Worm (Caenorhabditis elegans) whole organism, L4 larva: Measurements from ENCODE around the gene srbc-29.

Source experiments
- D1046.2 ChIP-seq: fragments of 200-800 bp; sonication (Bioruptor generic); IDR thresholded peaks from 2 replicates; pipeline ENCODE4 v1.3.6; 2022; ENCODE audit warnings: missing genetic modification characterization, missing compliant biosample characterization
- T26A8.4 ChIP-seq: fragments of 200-800 bp; sonication (Bioruptor generic); IDR thresholded peaks from 2 replicates; pipeline ENCODE4 v1.3.6; 2022; ENCODE audit warnings: missing genetic modification characterization, missing compliant biosample characterization
- ZK546.5 ChIP-seq, 2 experiments: sonication (generic microtip); optimal IDR thresholded peaks; 2 replicates each; lab custom pipeline; 2017; ENCODE audit warnings: missing biosample characterization in 2 of 2, missing genetic modification characterization in 2 of 2
- aha-1 ChIP-seq: fragments of 150-350 bp; peaks from one replicate; lab custom pipeline; 2014; ENCODE audit warnings: missing biosample characterization, missing genetic modification characterization
- aly-2 ChIP-seq: sonication (generic microtip); optimal IDR thresholded peaks from 2 replicates; lab custom pipeline; 2018; ENCODE audit warnings: missing biosample characterization, missing genetic modification characterization
- arid-1 ChIP-seq: fragments of 200-800 bp; sonication (Bioruptor generic); conservative IDR thresholded peaks from 2 replicates; pipeline ENCODE4 v1.3.6; 2022; ENCODE audit warnings: missing genetic modification reagents, missing genetic modification characterization, missing compliant biosample characterization
- ceh-20 ChIP-seq: fragments of 200-800 bp; sonication (Bioruptor generic); IDR thresholded peaks from 2 replicates; pipeline ENCODE4 v1.3.6; 2022; ENCODE audit warnings: missing genetic modification reagents, missing genetic modification characterization, missing compliant biosample characterization
- ceh-32 ChIP-seq: sonication (generic microtip); optimal IDR thresholded peaks from 2 replicates; lab custom pipeline; 2016; ENCODE audit warnings: mild to moderate bottlenecking, missing genetic modification characterization, missing compliant biosample characterization; ENCODE audit not compliant: poor library complexity
- ces-1 ChIP-seq: fragments of 150-350 bp; sonication (generic microtip); optimal IDR thresholded peaks from 4 replicates; lab custom pipeline; 2014; ENCODE audit warnings: missing biosample characterization, missing genetic modification reagents, missing genetic modification characterization
- cey-2 ChIP-seq: sonication (generic microtip); optimal IDR thresholded peaks from 3 replicates; lab custom pipeline; 2017; ENCODE audit warnings: missing genetic modification characterization, mild to moderate bottlenecking, missing compliant biosample characterization, antibody characterized with exemption, borderline replicate concordance; ENCODE audit not compliant: insufficient read depth
- daf-12 ChIP-seq: fragments of 150-350 bp; optimal IDR thresholded peaks from 2 replicates; lab custom pipeline; 2014; ENCODE audit warnings: missing biosample characterization, missing genetic modification reagents, missing genetic modification characterization
- daf-16 ChIP-seq, 3 experiments: sonication (generic microtip); optimal IDR thresholded peaks; 2 replicates each; lab custom pipeline; 2016 to 2017; ENCODE audit warnings: missing genetic modification characterization in 3 of 3, missing genetic modification reagents in 3 of 3, mild to moderate bottlenecking in 2 of 3, missing compliant biosample characterization in 2 of 3, missing biosample characterization in 1 of 3, moderate library complexity in 1 of 3
- dmd-9 ChIP-seq: fragments of 200-800 bp; sonication (Bioruptor generic); IDR thresholded peaks from 2 replicates; pipeline ENCODE4 v1.3.6; 2022; ENCODE audit warnings: missing genetic modification reagents, missing genetic modification characterization, missing compliant biosample characterization
- dpl-1 ChIP-seq: fragments of 150-350 bp; optimal IDR thresholded peaks from 2 replicates; lab custom pipeline; 2014; ENCODE audit warnings: missing biosample characterization, missing genetic modification reagents, missing genetic modification characterization
- duxl-1 ChIP-seq: sonication (generic microtip); optimal IDR thresholded peaks from 2 replicates; lab custom pipeline; 2016; ENCODE audit warnings: mild to moderate bottlenecking, missing genetic modification characterization, moderate library complexity, missing compliant biosample characterization; ENCODE audit not compliant: poor library complexity
- dve-1 ChIP-seq: sonication (generic microtip); optimal IDR thresholded peaks from 2 replicates; lab custom pipeline; 2017; ENCODE audit warnings: antibody characterized with exemption, mild to moderate bottlenecking, missing genetic modification characterization, missing compliant biosample characterization; ENCODE audit not compliant: insufficient read depth
- gei-8 ChIP-seq: fragments of 200-800 bp; sonication (Bioruptor generic); optimal IDR thresholded peaks from 2 replicates; lab custom pipeline; 2018; ENCODE audit warnings: mild to moderate bottlenecking, missing genetic modification characterization, missing compliant biosample characterization
- hif-1 ChIP-seq, 2 experiments: sonication (generic microtip); optimal IDR thresholded peaks; 2 replicates each; lab custom pipeline; 2016 to 2017; ENCODE audit warnings: missing compliant biosample characterization in 2 of 2, missing genetic modification characterization in 2 of 2, missing genetic modification reagents in 2 of 2, missing genotype in 2 of 2, mild to moderate bottlenecking in 1 of 2
- jun-1 ChIP-seq: fragments of 150-350 bp; optimal IDR thresholded peaks from 2 replicates; lab custom pipeline; 2014; ENCODE audit warnings: missing biosample characterization, missing genetic modification reagents, missing genetic modification characterization
- lin-1 ChIP-seq: fragments of 200-800 bp; sonication (Bioruptor generic); IDR thresholded peaks from 2 replicates; pipeline ENCODE4 v1.3.6; 2022; ENCODE audit warnings: missing genetic modification reagents, missing genetic modification characterization, missing compliant biosample characterization
- madf-5 ChIP-seq, 2 experiments: fragments of 200-800 bp; sonication (Bioruptor generic); IDR thresholded peaks; 2 replicates each; pipeline ENCODE4 v1.3.6; 2022; ENCODE audit warnings: missing compliant biosample characterization in 2 of 2, missing genetic modification characterization in 2 of 2
- madf-9 ChIP-seq: fragments of 200-800 bp; sonication (Bioruptor generic); conservative IDR thresholded peaks from 2 replicates; pipeline ENCODE4 v1.3.6; 2022; ENCODE audit warnings: missing genetic modification reagents, missing genetic modification characterization, missing compliant biosample characterization
- mdl-1 ChIP-seq, 2 experiments: fragments of 150-350 bp in 1 of 2; sonication (generic microtip) in 1 of 2; optimal IDR thresholded peaks; 2 replicates each; lab custom pipeline; 2014 to 2017; ENCODE audit warnings: missing biosample characterization in 2 of 2, missing genetic modification characterization in 2 of 2
- mes-2 ChIP-seq: sonication (generic microtip); optimal IDR thresholded peaks from 2 replicates; lab custom pipeline; 2016; ENCODE audit warnings: missing genotype, mild to moderate bottlenecking, missing genetic modification characterization, missing compliant biosample characterization; ENCODE audit not compliant: poor library complexity, severe bottlenecking
- nhr-102 ChIP-seq: sonication (generic microtip); optimal IDR thresholded peaks from 2 replicates; lab custom pipeline; 2016; ENCODE audit warnings: mild to moderate bottlenecking, missing genetic modification characterization, moderate library complexity, missing compliant biosample characterization
- nhr-11 ChIP-seq: fragments of 150-350 bp; optimal IDR thresholded peaks from 2 replicates; lab custom pipeline; 2014; ENCODE audit warnings: missing biosample characterization, missing genetic modification characterization
- nhr-41 ChIP-seq: fragments of 200-800 bp; sonication (Bioruptor generic); IDR thresholded peaks from 2 replicates; pipeline ENCODE4 v1.3.6; 2022; ENCODE audit warnings: missing genetic modification reagents, missing genetic modification characterization, missing compliant biosample characterization
- nhr-6 ChIP-seq: fragments of 150-350 bp; optimal IDR thresholded peaks from 2 replicates; lab custom pipeline; 2014; ENCODE audit warnings: missing biosample characterization, missing genetic modification characterization
- nhr-76 ChIP-seq: fragments of 150-350 bp; optimal IDR thresholded peaks from 2 replicates; lab custom pipeline; 2014; ENCODE audit warnings: missing biosample characterization, missing genetic modification characterization
- snpc-1.2 ChIP-seq: fragments of 200-800 bp; sonication (Bioruptor generic); IDR thresholded peaks from 2 replicates; pipeline ENCODE4 v1.3.6; 2022; ENCODE audit warnings: missing genetic modification reagents, missing genetic modification characterization, missing compliant biosample characterization
- snpc-4 ChIP-seq: fragments of 150-350 bp; optimal IDR thresholded peaks from 2 replicates; lab custom pipeline; 2014; ENCODE audit warnings: missing biosample characterization, missing genetic modification characterization
- spr-3 ChIP-seq: fragments of 200-800 bp; sonication (Bioruptor generic); optimal IDR thresholded peaks from 2 replicates; lab custom pipeline; 2018; ENCODE audit warnings: mild to moderate bottlenecking, missing genetic modification characterization, missing compliant biosample characterization
- unc-62 ChIP-seq, 3 experiments: fragments of 150-350 bp in 1 of 3; sonication (generic microtip); optimal IDR thresholded peaks in 2 of 3; peaks in 1 of 3; 1 replicate in 1 of 3; 2 replicates in 2 of 3; lab custom pipeline; 2014 to 2017; ENCODE audit warnings: missing biosample characterization in 3 of 3, missing genetic modification characterization in 3 of 3, missing genetic modification reagents in 3 of 3, missing genotype in 1 of 3
- vab-7 ChIP-seq: fragments of 200-800 bp; sonication (Bioruptor generic); IDR thresholded peaks from 2 replicates; pipeline ENCODE4 v1.3.6; 2022; ENCODE audit warnings: missing genetic modification reagents, missing genetic modification characterization, missing compliant biosample characterization
- zip-11 ChIP-seq: fragments of 200-800 bp; sonication (Bioruptor generic); IDR thresholded peaks from 2 replicates; pipeline ENCODE4 v1.3.6; 2022; ENCODE audit warnings: missing genetic modification characterization, missing compliant biosample characterization
- zip-2 ChIP-seq: fragments of 150-350 bp; optimal IDR thresholded peaks from 2 replicates; lab custom pipeline; 2014; ENCODE audit warnings: missing biosample characterization, missing genetic modification characterization
- ztf-11 ChIP-seq: fragments of 150-350 bp; optimal IDR thresholded peaks from 2 replicates; lab custom pipeline; 2014; ENCODE audit warnings: missing biosample characterization, missing genetic modification characterization

The srbc-29 gene

DNA sequence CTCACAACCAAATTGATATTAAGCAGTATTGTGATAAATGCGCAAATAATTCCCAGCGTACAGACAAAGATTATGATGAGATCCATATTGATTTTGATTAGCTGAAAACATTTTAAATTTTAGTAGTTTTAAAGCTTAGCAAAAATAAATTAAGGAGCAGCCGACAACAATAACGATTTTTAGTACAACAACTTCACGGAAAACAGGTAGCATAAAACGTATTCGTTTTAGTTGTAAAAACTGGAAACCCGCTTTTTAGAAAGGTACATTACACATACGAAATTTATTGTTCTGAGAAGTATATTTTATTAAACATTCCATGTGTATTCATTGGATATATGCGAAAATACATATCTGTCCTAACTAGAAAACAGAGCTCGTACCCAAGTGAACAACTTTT, 19.8 kb upstream of the srbc-29 start, which contains the start of gene srbc-36:
TSS of gene srbc-36 (minus strand) at position 101 of the 400 bp plus-strand sequence.
- peak in 1 of 2 experiments; percentile 44 for TF ChIP-seq unc-62 (GFP tag; optimal IDR thresholded peaks at IDR 0.05 in 1 of 2; lab: Kevin White, UChicago)
- no peak for TF ChIP-seq unc-62 (tag; optimal IDR thresholded peaks at IDR 0.05; lab: Kevin White, UChicago)
- no peak for TF ChIP-seq cey-2

DNA sequence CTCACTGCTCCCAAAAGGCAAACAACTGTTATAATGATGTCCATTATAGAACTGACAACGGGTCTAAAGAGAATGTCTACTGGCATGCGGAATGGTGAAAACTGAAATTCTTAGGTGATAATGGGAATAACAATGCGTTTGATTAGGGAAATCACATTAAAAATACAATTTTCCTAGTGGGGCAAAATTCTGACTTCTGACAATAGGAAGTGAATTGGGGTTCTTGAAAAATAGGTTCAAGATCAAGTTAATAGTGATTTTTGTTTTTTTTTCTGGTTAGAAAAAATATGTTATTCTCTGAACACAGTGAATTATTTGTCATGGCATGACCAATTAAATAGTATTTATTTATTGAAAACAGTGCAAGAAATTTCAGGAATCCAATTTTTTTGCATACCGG, 16.2 kb upstream of the srbc-29 start, which contains the start of gene srbc-32:
TSS of gene srbc-32 (minus strand) at position 101 of the 400 bp plus-strand sequence.
- no peak for TF ChIP-seq madf-9 (GFP tag; lab: Robert Waterston, UW)
- no peak for TF ChIP-seq D1046.2
- TF ChIP-seq daf-12: no peak

DNA sequence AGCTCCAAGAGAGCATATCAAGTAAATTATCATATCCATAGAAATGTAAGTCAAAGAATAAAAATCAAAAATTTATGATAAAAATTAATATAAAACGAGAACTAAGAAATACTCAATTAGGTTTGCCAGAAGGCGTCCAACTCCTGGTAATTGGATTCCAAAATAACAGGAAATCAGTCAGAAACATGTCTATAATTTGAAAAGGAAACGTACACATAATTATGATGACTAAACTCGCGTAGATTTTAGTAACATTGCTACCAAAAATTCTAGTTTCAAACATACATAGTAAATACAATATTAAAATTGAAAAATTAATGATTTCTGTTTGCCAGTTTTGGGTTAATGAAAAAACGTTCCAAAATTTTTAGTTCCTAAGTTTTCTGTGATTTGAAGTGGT, 14.0 kb upstream of the srbc-29 start, which contains the start of gene srbc-33:
TSS of gene srbc-33 (minus strand) at position 101 of the 400 bp plus-strand sequence.
- TF ChIP-seq aha-1 (tag; lab: Kevin White, UChicago) (peak; percentile 3), ztf-11 (no peak)
- TF ChIP-seq, all 104 proteins: peak for 1

DNA sequence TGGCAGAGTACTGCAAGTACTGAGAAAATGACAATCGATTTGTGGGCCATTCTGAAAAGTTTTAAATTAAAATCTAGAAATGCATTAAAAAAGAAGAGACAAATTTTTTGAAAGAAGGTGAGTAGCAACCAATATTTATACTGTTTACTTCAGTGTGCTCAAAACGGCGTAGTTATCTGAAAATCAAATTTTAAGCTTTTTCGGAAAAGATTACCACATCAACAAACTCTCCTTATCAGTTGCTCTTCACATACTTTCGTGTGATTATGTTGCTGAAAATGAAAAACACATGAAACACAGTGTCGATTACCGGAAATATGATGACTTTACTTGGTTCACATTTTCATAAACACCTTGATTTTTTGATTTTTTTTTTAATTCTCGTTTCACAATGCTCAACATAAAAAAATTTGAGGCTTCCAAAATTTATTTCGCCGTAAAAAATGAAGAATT, 11.9 kb upstream of the srbc-29 start, which contains the start of gene lys-7:
TSS of gene lys-7 (minus strand) at position 51 of the 453 bp plus-strand sequence.
- TF ChIP-seq nhr-11 (tag; lab: Kevin White, UChicago): no peak
- TF ChIP-seq duxl-1: no peak
- TF ChIP-seq daf-16 (GFP tag; optimal IDR thresholded peaks at IDR 0.05; lab: Kevin White, UChicago): no peak
- peak; percentile 96 for TF ChIP-seq daf-16 (tag; optimal IDR thresholded peaks at IDR 0.05; lab: Kevin White, UChicago)
- TF ChIP-seq ceh-20 (GFP tag; lab: Robert Waterston, UW): no peak
- TF ChIP-seq mdl-1 (tag; optimal IDR thresholded peaks at IDR 0.05; lab: Kevin White, UChicago): no peak
- TF ChIP-seq hif-1 (tag; optimal IDR thresholded peaks at IDR 0.05; lab: Kevin White, UChicago): no peak

ce11 chrV:3480346-3480745, 9.7 kb upstream of the srbc-29 start, which contains the start of gene srbc-30:
srbc-30 (minus strand) TSS chrV:3480446.
- no peak for TF ChIP-seq zip-11
- no peak for TF ChIP-seq spr-3 (GFP tag; lab: Kevin White, UChicago)
- no peak for TF ChIP-seq dve-1
- no peak for TF ChIP-seq ceh-32 (tag; lab: Kevin White, UChicago)
- TF ChIP-seq dpl-1 (GFP tag; lab: Kevin White, UChicago): no peak
- TF ChIP-seq dmd-9 (GFP tag; lab: Robert Waterston, UW): no peak
- no peak for TF ChIP-seq ces-1 (GFP tag; lab: Kevin White, UChicago)
- no peak for TF ChIP-seq mdl-1 (tag; optimal IDR thresholded peaks at IDR 0.05; lab: Kevin White, UChicago)
- TF ChIP-seq nhr-102 (tag; lab: Kevin White, UChicago): no peak

ce11 chrV:3477496-3477895, 6.8 kb upstream of the srbc-29 start, which contains the start of gene srbc-31:
srbc-31 (minus strand) TSS chrV:3477596.
- TF ChIP-seq zip-2 (tag; lab: Kevin White, UChicago) (no peak), T26A8.4 (GFP tag; lab: Robert Waterston, UW) (no peak), nhr-76 (tag; lab: Kevin White, UChicago) (no peak), mes-2 (tag; lab: Kevin White, UChicago) (no peak), ZK546.5 (tag; optimal IDR thresholded peaks at IDR 0.05; lab: Kevin White, UChicago) (no peak), madf-9 (GFP tag; lab: Robert Waterston, UW) (no peak), nhr-11 (tag; lab: Kevin White, UChicago) (no peak), gei-8 (GFP tag; lab: Kevin White, UChicago) (no peak), snpc-1.2 (GFP tag; lab: Robert Waterston, UW) (no peak), vab-7 (no peak), madf-5 (GFP tag; IDR thresholded peaks at IDR 0.05; lab: Robert Waterston, UW) (no peak), lin-1 (GFP tag; lab: Robert Waterston, UW) (no peak), spr-3 (GFP tag; lab: Kevin White, UChicago) (no peak), dmd-9 (GFP tag; lab: Robert Waterston, UW) (no peak), nhr-41 (no peak), nhr-6 (tag; lab: Kevin White, UChicago) (no peak), snpc-4 (tag; lab: Kevin White, UChicago) (no peak), jun-1 (tag; lab: Kevin White, UChicago) (no peak), arid-1 (no peak), aly-2 (tag; lab: Kevin White, UChicago) (no peak)
